Worm (Caenorhabditis elegans): ENCODE measurements around the gene frpr-5.

Gene frpr-5

ce11 chrV:13536058-13536579 lies at the start of gene frpr-5:
Gene frpr-5 (minus strand): TSS chrV:13536108.
- no peak for TF ChIP-seq pag-3 (tag; optimal IDR thresholded peaks at IDR 0.05; ENCODE audit: borderline replicate concordance)
- no peak for TF ChIP-seq ceh-22 (tag; optimal IDR thresholded peaks at IDR 0.05)
- TF ChIP-seq ets-4 (tag; optimal IDR thresholded peaks at IDR 0.05) = no peak

- TF ChIP-seq fkh-10 (GFP tag; optimal IDR thresholded peaks at IDR 0.05) (no peak), ztf-16 (tag; optimal IDR thresholded peaks at IDR 0.05) (no peak), lim-6 (tag; optimal IDR thresholded peaks at IDR 0.05) (no peak), syd-9 (tag; optimal IDR thresholded peaks at IDR 0.05) (no peak), pha-2 (tag; optimal IDR thresholded peaks at IDR 0.05) (no peak), ceh-31 (tag; optimal IDR thresholded peaks at IDR 0.05) (no peak), unc-86 (tag; optimal IDR thresholded peaks at IDR 0.05) (no peak), pag-3 (tag; optimal IDR thresholded peaks at IDR 0.05; ENCODE audit: borderline replicate concordance) (no peak), eyg-1 (tag; optimal IDR thresholded peaks at IDR 0.05) (no peak), ets-4 (tag; optimal IDR thresholded peaks at IDR 0.05) (no peak), pros-1 (tag; optimal IDR thresholded peaks at IDR 0.05) (no peak), pax-1 (tag; optimal IDR thresholded peaks at IDR 0.05) (no peak), madf-2 (tag; optimal IDR thresholded peaks at IDR 0.05) (no peak), ceh-48 (tag; optimal IDR thresholded peaks at IDR 0.05) (no peak), zip-5 (tag; optimal IDR thresholded peaks at IDR 0.05) (no peak)
Measured at ce11 chrV:13584484-13584883, 48.6 kb upstream of the frpr-5 start, which contains the start of gene F53F4.1. Gene F53F4.1 (plus strand): TSS chrV:13584784.

ce11 chrV:13580696-13581095 lies 44.8 kb upstream of the frpr-5 start, which contains the start of gene C50B8.5:
Gene C50B8.5 (plus strand): TSS chrV:13580968.
- TF ChIP-seq dmd-4 (tag; optimal IDR thresholded peaks at IDR 0.05; ENCODE audit: borderline replicate concordance) = no peak
- TF ChIP-seq dve-1 (tag; optimal IDR thresholded peaks at IDR 0.05) = peak; percentile 4

- TF ChIP-seq hlh-30 (tag; optimal IDR thresholded peaks at IDR 0.05; ENCODE audit: insufficient read depth) (no peak), che-1 (tag; optimal IDR thresholded peaks at IDR 0.05) (no peak), ttx-3 (tag; optimal IDR thresholded peaks at IDR 0.05) (no peak), ceh-6 (GFP tag; optimal IDR thresholded peaks at IDR 0.05) (no peak), syd-9 (tag; optimal IDR thresholded peaks at IDR 0.05) (no peak), pros-1 (tag; optimal IDR thresholded peaks at IDR 0.05) (no peak)
Measured at ce11 chrV:13578637-13579036, 42.7 kb upstream of the frpr-5 start, which contains the start of gene C50B8.6. Gene C50B8.6 (plus strand): TSS chrV:13578972.

- TF ChIP-seq fkh-6 (tag; optimal IDR thresholded peaks at IDR 0.05) (no peak), ztf-16 (tag; optimal IDR thresholded peaks at IDR 0.05) (no peak), zip-5 (tag; optimal IDR thresholded peaks at IDR 0.05) (no peak), tbx-2 (tag; optimal IDR thresholded peaks at IDR 0.05) (no peak), eyg-1 (tag; optimal IDR thresholded peaks at IDR 0.05) (no peak), ceh-14 (tag; optimal IDR thresholded peaks at IDR 0.05) (no peak), ceh-45 (GFP tag; IDR thresholded peaks at IDR 0.05) (no peak), T23F11.4 (GFP tag; optimal IDR thresholded peaks at IDR 0.05) (no peak), pros-1 (tag; optimal IDR thresholded peaks at IDR 0.05) (no peak), ama-1 (optimal IDR thresholded peaks at IDR 0.05) (no peak), pag-3 (tag; optimal IDR thresholded peaks at IDR 0.05; ENCODE audit: borderline replicate concordance) (no peak), ceh-48 (tag; optimal IDR thresholded peaks at IDR 0.05) (no peak), elt-4 (tag; optimal IDR thresholded peaks at IDR 0.05) (no peak), hlh-30 (tag; optimal IDR thresholded peaks at IDR 0.05; ENCODE audit: insufficient read depth) (no peak)
Measured at ce11 chrV:13577463-13577862, 41.6 kb upstream of the frpr-5 start.

- TF ChIP-seq elt-4 (tag; optimal IDR thresholded peaks at IDR 0.05) (no peak), hlh-15 (tag; optimal IDR thresholded peaks at IDR 0.05) (no peak), unc-86 (tag; optimal IDR thresholded peaks at IDR 0.05) (no peak), sox-4 (tag; optimal IDR thresholded peaks at IDR 0.05) (no peak), ceh-48 (tag; optimal IDR thresholded peaks at IDR 0.05) (no peak), ama-1 (optimal IDR thresholded peaks at IDR 0.05) (no peak)
Measured at ce11 chrV:13576828-13577227, 40.9 kb upstream of the frpr-5 start.
